Fruit fly (Drosophila melanogaster) whole organism, embryonic: ENCODE data around the gene Spt7.

Experiments used
- ATbp ChIP-seq: fragments of 200-800 bp; sonication (Bioruptor generic); optimal IDR thresholded peaks from 2 replicates; lab custom pipeline; 2017; ENCODE audit warnings: missing biosample characterization, mild to moderate bottlenecking, missing genetic modification characterization, missing genetic modification reagents
- Atf3 ChIP-seq: fragments of 200-800 bp; sonication (Bioruptor generic); optimal IDR thresholded peaks from 3 replicates; lab custom pipeline; 2016; ENCODE audit warnings: missing biosample characterization, missing genetic modification characterization
- CG10267 ChIP-seq: fragments of 200-800 bp; sonication (Bioruptor generic); optimal IDR thresholded peaks from 2 replicates; lab custom pipeline; 2018; ENCODE audit warnings: missing biosample characterization, mild to moderate bottlenecking, missing genetic modification characterization, moderate library complexity
- CG10543 ChIP-seq: fragments of 200-800 bp; sonication (Bioruptor generic); optimal IDR thresholded peaks from 3 replicates; lab custom pipeline; 2017; ENCODE audit warnings: missing biosample characterization, mild to moderate bottlenecking, missing genetic modification characterization, moderate library complexity
- CG12299 ChIP-seq: fragments of 200-800 bp; sonication (Bioruptor generic); optimal IDR thresholded peaks from 2 replicates; lab custom pipeline; 2018; ENCODE audit warnings: missing biosample characterization, mild to moderate bottlenecking, missing genetic modification characterization
- CG12391 ChIP-seq: fragments of 200-800 bp; sonication (Bioruptor generic); optimal IDR thresholded peaks from 3 replicates; lab custom pipeline; 2018; ENCODE audit warnings: missing biosample characterization, mild to moderate bottlenecking, missing genetic modification characterization, moderate library complexity
- CG12744 ChIP-seq: fragments of 200-800 bp; sonication (Bioruptor generic); optimal IDR thresholded peaks from 2 replicates; lab custom pipeline; 2016; ENCODE audit warnings: missing biosample characterization, missing genetic modification characterization
- CG13775 ChIP-seq: fragments of 200-800 bp; sonication (Bioruptor generic); optimal IDR thresholded peaks from 3 replicates; lab custom pipeline; 2017; ENCODE audit warnings: missing biosample characterization, mild to moderate bottlenecking, missing genetic modification characterization
- CG14014 ChIP-seq: fragments of 200-800 bp; sonication (Bioruptor generic); IDR thresholded peaks from 2 replicates; pipeline ENCODE4 v1.3.6; 2022; ENCODE audit warnings: missing biosample characterization, missing genetic modification characterization
- CG1529 ChIP-seq: fragments of 200-800 bp; sonication (Bioruptor generic); optimal IDR thresholded peaks from 3 replicates; lab custom pipeline; 2018; ENCODE audit warnings: missing biosample characterization, missing genetic modification characterization
- CG15514 ChIP-seq: fragments of 200-800 bp; sonication (Bioruptor generic); optimal IDR thresholded peaks from 3 replicates; lab custom pipeline; 2017; ENCODE audit warnings: missing biosample characterization, missing genetic modification characterization, mild to moderate bottlenecking, moderate library complexity, missing genetic modification reagents
- CG1647 ChIP-seq: fragments of 200-800 bp; sonication (Bioruptor generic); optimal IDR thresholded peaks from 3 replicates; lab custom pipeline; 2016; ENCODE audit warnings: missing biosample characterization, missing genetic modification characterization
- CG17186 ChIP-seq: fragments of 200-800 bp; sonication (Bioruptor generic); optimal IDR thresholded peaks from 3 replicates; lab custom pipeline; 2017; ENCODE audit warnings: missing biosample characterization, missing genetic modification reagents, missing genetic modification characterization
- CG17385 ChIP-seq: fragments of 200-800 bp; sonication (Bioruptor generic); optimal IDR thresholded peaks from 3 replicates; lab custom pipeline; 2018; ENCODE audit warnings: missing biosample characterization, mild to moderate bottlenecking, missing genetic modification characterization
- CG2120 ChIP-seq: fragments of 200-800 bp; sonication (Bioruptor generic); optimal IDR thresholded peaks from 3 replicates; lab custom pipeline; 2016; ENCODE audit warnings: missing biosample characterization, missing genetic modification characterization
- CG2678 ChIP-seq: fragments of 200-800 bp; sonication (Bioruptor generic); optimal IDR thresholded peaks from 3 replicates; lab custom pipeline; 2019; ENCODE audit warnings: missing biosample characterization, mild to moderate bottlenecking, missing genetic modification characterization, moderate library complexity
- CG6765 ChIP-seq: fragments of 200-800 bp; sonication (Bioruptor generic); optimal IDR thresholded peaks from 3 replicates; lab custom pipeline; 2017; ENCODE audit warnings: missing biosample characterization, mild to moderate bottlenecking, missing genetic modification characterization
- CG7372 ChIP-seq: fragments of 200-800 bp; sonication (Bioruptor generic); IDR thresholded peaks from 2 replicates; pipeline ENCODE4 v1.3.6; 2022; ENCODE audit warnings: missing biosample characterization, missing genetic modification characterization
- CG9609 ChIP-seq: fragments of 200-800 bp; sonication (Bioruptor generic); optimal IDR thresholded peaks from 3 replicates; lab custom pipeline; 2016; ENCODE audit warnings: missing biosample characterization, missing genetic modification characterization
- CG9817 ChIP-seq: fragments of 200-800 bp; sonication (Bioruptor generic); optimal IDR thresholded peaks from 2 replicates; lab custom pipeline; 2018; ENCODE audit warnings: missing biosample characterization, mild to moderate bottlenecking, missing genetic modification characterization, moderate library complexity
- CoRest ChIP-seq: fragments of 200-800 bp; sonication (Bioruptor generic); optimal IDR thresholded peaks from 3 replicates; lab custom pipeline; 2018; ENCODE audit warnings: missing biosample characterization, mild to moderate bottlenecking, missing genetic modification characterization, moderate library complexity
- CrebB ChIP-seq: fragments of 200-800 bp; sonication (Bioruptor generic); optimal IDR thresholded peaks from 3 replicates; lab custom pipeline; 2018; ENCODE audit warnings: missing biosample characterization, mild to moderate bottlenecking, missing genetic modification characterization
- Dek ChIP-seq: fragments of 200-800 bp; sonication (Bioruptor generic); optimal IDR thresholded peaks from 3 replicates; lab custom pipeline; 2019; ENCODE audit warnings: missing biosample characterization, mild to moderate bottlenecking, missing genetic modification characterization, moderate library complexity
- Eip74EF ChIP-seq, 2 experiments: fragments of 200-800 bp in 1 of 2; fragments of >200 bp in 1 of 2; sonication (Bioruptor generic) in 1 of 2; optimal IDR thresholded peaks; 2 replicates each; lab custom pipeline; 2017 to 2019; ENCODE audit warnings: missing biosample characterization in 2 of 2, missing genetic modification characterization in 2 of 2, mild to moderate bottlenecking in 1 of 2, moderate library complexity in 1 of 2
- Ets97D ChIP-seq: fragments of 200-800 bp; sonication (Bioruptor generic); optimal IDR thresholded peaks from 3 replicates; lab custom pipeline; 2016; ENCODE audit warnings: missing biosample characterization, missing genetic modification characterization
- Fer1 ChIP-seq: fragments of 200-800 bp; sonication (Bioruptor generic); optimal IDR thresholded peaks from 2 replicates; lab custom pipeline; 2017; ENCODE audit warnings: missing biosample characterization, mild to moderate bottlenecking, missing genetic modification characterization
- HLH3B ChIP-seq: fragments of 200-800 bp; sonication (Bioruptor generic); IDR thresholded peaks from 2 replicates; pipeline ENCODE4 v1.3.6; 2022; ENCODE audit warnings: missing biosample characterization, missing genetic modification characterization
- HmgZ ChIP-seq: fragments of 200-800 bp; sonication (Bioruptor generic); optimal IDR thresholded peaks from 2 replicates; lab custom pipeline; 2018; ENCODE audit warnings: missing biosample characterization, mild to moderate bottlenecking, missing genetic modification characterization
- Mad ChIP-seq: fragments of 200-800 bp; sonication (Bioruptor generic); optimal IDR thresholded peaks from 2 replicates; lab custom pipeline; 2016; ENCODE audit warnings: missing biosample characterization, missing genetic modification characterization
- Med ChIP-seq: fragments of 200-800 bp; sonication (Bioruptor generic); peaks from one replicate; lab custom pipeline; 2016; ENCODE audit warnings: missing biosample characterization, missing genetic modification characterization, mild to moderate bottlenecking, inconsistent platforms, moderate library complexity
- NC2α ChIP-seq: fragments of 200-800 bp; sonication (Bioruptor generic); optimal IDR thresholded peaks from 2 replicates; lab custom pipeline; 2016; ENCODE audit warnings: missing biosample characterization, missing genetic modification characterization
- Nf-YC ChIP-seq: fragments of 200-800 bp; optimal IDR thresholded peaks from 3 replicates; lab custom pipeline; 2019; ENCODE audit warnings: missing biosample characterization, mild to moderate bottlenecking, missing genetic modification characterization, moderate library complexity
- Six4 ChIP-seq: fragments of 200-800 bp; sonication (Bioruptor generic); optimal IDR thresholded peaks from 2 replicates; lab custom pipeline; 2016; ENCODE audit warnings: missing biosample characterization, missing genetic modification characterization
- Xrp1 ChIP-seq: fragments of 200-800 bp; sonication (Bioruptor generic); IDR thresholded peaks from 2 replicates; pipeline ENCODE4 v1.3.6; 2022; ENCODE audit warnings: missing biosample characterization, missing genetic modification characterization
- bsh ChIP-seq, 2 experiments: fragments of 200-800 bp; sonication (Bioruptor generic); optimal IDR thresholded peaks; 2 replicates each; lab custom pipeline; 2017 to 2018; ENCODE audit warnings: mild to moderate bottlenecking in 2 of 2, missing biosample characterization in 2 of 2, missing genetic modification characterization in 2 of 2, moderate library complexity in 1 of 2
- en ChIP-seq: fragments of 200-800 bp; sonication (Bioruptor generic); optimal IDR thresholded peaks from 2 replicates; lab custom pipeline; 2016; ENCODE audit warnings: missing biosample characterization, missing genetic modification characterization
- grau ChIP-seq: fragments of 200-800 bp; optimal IDR thresholded peaks from 3 replicates; lab custom pipeline; 2019; ENCODE audit warnings: missing biosample characterization, mild to moderate bottlenecking, missing genetic modification characterization, moderate library complexity
- gsb-n ChIP-seq: fragments of 200-800 bp; sonication (Bioruptor generic); optimal IDR thresholded peaks from 3 replicates; lab custom pipeline; 2018; ENCODE audit warnings: missing biosample characterization, mild to moderate bottlenecking, missing genetic modification characterization
- mam ChIP-seq: fragments of 200-800 bp; sonication (Bioruptor generic); optimal IDR thresholded peaks from 3 replicates; lab custom pipeline; 2016; ENCODE audit warnings: missing biosample characterization, missing genetic modification characterization
- mirr ChIP-seq: fragments of 200-800 bp; sonication (Bioruptor generic); optimal IDR thresholded peaks from 3 replicates; lab custom pipeline; 2018; ENCODE audit warnings: missing biosample characterization, mild to moderate bottlenecking, missing genetic modification characterization
- nmo ChIP-seq: fragments of 200-800 bp; sonication (Bioruptor generic); optimal IDR thresholded peaks from 2 replicates; lab custom pipeline; 2018; ENCODE audit warnings: missing biosample characterization, mild to moderate bottlenecking, missing genetic modification characterization, moderate library complexity
- rib ChIP-seq: fragments of 200-800 bp; sonication (Bioruptor generic); IDR thresholded peaks from 2 replicates; pipeline ENCODE4 v1.3.6; 2022; ENCODE audit warnings: missing biosample characterization, missing genetic modification characterization
- run ChIP-seq: fragments of 200-800 bp; sonication (Bioruptor generic); optimal IDR thresholded peaks from 3 replicates; lab custom pipeline; 2018; ENCODE audit warnings: missing biosample characterization, mild to moderate bottlenecking, missing genetic modification characterization
- seq ChIP-seq: fragments of 200-800 bp; sonication (Bioruptor generic); IDR thresholded peaks from 2 replicates; pipeline ENCODE4 v1.3.6; 2022; ENCODE audit warnings: missing biosample characterization, missing genetic modification characterization
- sima ChIP-seq: fragments of 200-800 bp; sonication (Bioruptor generic); optimal IDR thresholded peaks from 2 replicates; lab custom pipeline; 2016; ENCODE audit warnings: missing biosample characterization, missing genetic modification characterization
- sob ChIP-seq: fragments of 200-800 bp; sonication (Bioruptor generic); IDR thresholded peaks from 2 replicates; pipeline ENCODE4 v1.3.6; 2022; ENCODE audit warnings: missing biosample characterization, missing genetic modification characterization
- stwl ChIP-seq: fragments of 200-800 bp; sonication (Bioruptor generic); optimal IDR thresholded peaks from 3 replicates; lab custom pipeline; 2018; ENCODE audit warnings: missing biosample characterization, mild to moderate bottlenecking, missing genetic modification characterization, moderate library complexity
- zen2 ChIP-seq: fragments of 200-800 bp; sonication (Bioruptor generic); IDR thresholded peaks from 3 replicates; pipeline ENCODE4 v1.3.6; 2022; ENCODE audit warnings: missing biosample characterization, missing genetic modification characterization; ENCODE audit not compliant: partially characterized antibody
- zfh1 ChIP-seq: fragments of 200-800 bp; sonication (Bioruptor generic); IDR thresholded peaks from 3 replicates; pipeline ENCODE4 v1.3.6; 2022; ENCODE audit warnings: missing biosample characterization, missing genetic modification characterization
- zfh2 ChIP-seq: fragments of 200-800 bp; sonication (Bioruptor generic); optimal IDR thresholded peaks from 2 replicates; lab custom pipeline; 2016; ENCODE audit warnings: missing biosample characterization, missing genetic modification characterization

Gene Spt7

dm6 chrX:17856458-17857277 is 6.4 kb downstream of the Spt7 start, which contains the start of gene Srx (continued):
- TF ChIP-seq bsh (GFP tag; optimal IDR thresholded peaks at IDR 0.05; lab: Kevin White, UChicago) (peak in 1 of 2 experiments; percentile 13), CG12744 (GFP tag; lab: Kevin White, UChicago) (no peak), CoRest (peak; percentile 41), rib (GFP tag; lab: Robert Waterston, UW) (no peak), CG10267 (tag; lab: Kevin White, UChicago) (peak; percentile 15), HLH3B (no peak), Six4 (GFP tag; lab: Kevin White, UChicago) (no peak), zfh1 (GFP tag; lab: Robert Waterston, UW) (0 out of 3 replicates have a peak, but pooled peaks have one; percentile 20), HmgZ (tag; lab: Kevin White, UChicago) (peak; percentile 12), Nf-YC (tag; lab: Kevin White, UChicago) (peak; percentile 67), CG2120 (GFP tag; lab: Kevin White, UChicago) (peak; percentile 30), CG2678 (tag; lab: Kevin White, UChicago) (peak; percentile 50), mirr (GFP tag; lab: Kevin White, UChicago) (peak; percentile 51), CG17186 (peak; percentile 1), CG9609 (GFP tag; lab: Kevin White, UChicago) (peak; percentile 11), CrebB (tag; lab: Kevin White, UChicago) (peak; percentile 13), Fer1 (peak; percentile 23), CG10543 (peak; percentile 77), CG1647 (GFP tag; lab: Kevin White, UChicago) (no peak), CG17385 (GFP tag; lab: Kevin White, UChicago) (peak; percentile 21), CG15514 (peak; percentile 48), NC2α (GFP tag; lab: Kevin White, UChicago) (no peak), nmo (GFP tag; lab: Kevin White, UChicago) (peak; percentile 14), Ets97D (peak; percentile 66), mam (GFP tag; lab: Kevin White, UChicago) (peak; percentile 38), gsb-n (no peak), seq (no peak), Atf3 (GFP tag; lab: Kevin White, UChicago) (no peak), Dek (peak; percentile 8), en (GFP tag; lab: Kevin White, UChicago) (no peak), ATbp (GFP tag; lab: Kevin White, UChicago) (peak; percentile 42), CG12299 (tag; lab: Kevin White, UChicago) (peak; percentile 17), Mad (no peak), run (no peak)

- no peak for TF ChIP-seq sob
- no peak for TF ChIP-seq zen2 (GFP tag; lab: Robert Waterston, UW)
- TF ChIP-seq CG7372 (GFP tag; lab: Robert Waterston, UW): no peak
- no peak for TF ChIP-seq CG9817 (tag; lab: Kevin White, UChicago)
- TF ChIP-seq Med (GFP tag; lab: Kevin White, UChicago): peak; percentile 57
- TF ChIP-seq zfh2 (GFP tag; lab: Kevin White, UChicago): no peak
- TF ChIP-seq stwl: peak; percentile 48
- no peak for TF ChIP-seq CG14014 (GFP tag; lab: Robert Waterston, UW)
- no peak for TF ChIP-seq Xrp1 (GFP tag; lab: Robert Waterston, UW)
- peak; percentile 55 for TF ChIP-seq CG10267 (tag; lab: Kevin White, UChicago)
- no peak for TF ChIP-seq sima (GFP tag; lab: Kevin White, UChicago)
- no peak for TF ChIP-seq Atf3 (GFP tag; lab: Kevin White, UChicago)
- TF ChIP-seq CG12391 (tag; lab: Kevin White, UChicago): no peak
- no peak for TF ChIP-seq CG1529 (GFP tag; lab: Kevin White, UChicago)
- TF ChIP-seq CG13775 (GFP tag; lab: Kevin White, UChicago): no peak
- no peak for TF ChIP-seq CG6765
- TF ChIP-seq Eip74EF (GFP tag; optimal IDR thresholded peaks at IDR 0.05; lab: Kevin White, UChicago): no peak
- no peak for TF ChIP-seq grau (tag; lab: Kevin White, UChicago)
These were observed 7.5 kb downstream of the Spt7 start for dm6 chrX:17857809-17858208.
